Fruit fly (Drosophila melanogaster): Measurements from ENCODE around the gene twr.

dm6 chr3R:6706327-6706726, 48.6 kb downstream of the twr start:
- TF ChIP-seq CTCF (optimal IDR thresholded peaks at IDR 0.05) (peak; percentile 49 to 69), CG8478 (optimal IDR thresholded peaks at IDR 0.05) (no peak)

Data from S2 (cell line).